Fruit fly (Drosophila melanogaster): ENCODE measurements around the gene CG14408.
A peak's percentile ranks its signal among the peaks of the same experiment; 100 is the strongest.

The CG14408 gene

DNA sequence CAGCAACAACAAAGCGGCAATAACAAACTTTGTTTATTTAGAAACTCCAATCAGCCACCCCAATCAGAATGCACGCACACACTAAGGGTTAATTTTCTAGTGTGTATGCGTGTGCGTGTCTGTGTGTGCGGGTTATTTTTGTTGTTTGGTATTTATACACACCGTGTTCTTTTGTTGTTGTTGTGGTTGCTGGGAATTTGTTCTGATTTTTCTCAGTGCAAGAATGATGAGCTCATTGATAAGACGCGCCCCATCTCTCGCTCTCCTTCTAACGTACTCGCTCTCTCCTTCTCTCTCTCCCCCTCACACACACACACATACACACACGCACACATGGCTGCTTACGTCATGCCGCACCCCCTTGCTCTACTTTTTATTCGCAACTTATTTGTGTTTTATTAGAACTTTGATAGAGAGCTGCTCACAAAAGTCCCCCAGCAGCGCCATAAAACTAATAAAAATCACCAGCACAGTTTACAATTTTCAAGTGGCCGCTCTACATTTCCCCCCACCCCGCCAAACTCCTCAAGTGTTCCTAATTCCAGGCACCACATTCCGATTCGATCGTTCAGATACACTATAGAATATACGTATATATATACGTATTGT is 8.0 kb upstream of the CG14408 start (continued):
- TF ChIP-seq CG12104 (GFP tag; optimal IDR thresholded peaks at IDR 0.05) (no peak), Rx (GFP tag; IDR thresholded peaks at IDR 0.05) (no peak), lilli (GFP tag; optimal IDR thresholded peaks at IDR 0.05) (peak; percentile 59), CG11504 (tag; optimal IDR thresholded peaks at IDR 0.05) (peak; percentile 13), H15 (GFP tag; IDR thresholded peaks at IDR 0.05) (no peak), gce (GFP tag; IDR thresholded peaks at IDR 0.05) (no peak), CG17385 (GFP tag; optimal IDR thresholded peaks at IDR 0.05) (peak; percentile 42), crol (GFP tag; IDR thresholded peaks at IDR 0.05) (peak; percentile 89), maf-S (GFP tag; optimal IDR thresholded peaks at IDR 0.05) (peak; percentile 30), CG32767 (GFP tag; IDR thresholded peaks at IDR 0.05) (peak; percentile 48; the same call in 1 of the 2 replicates), ham (GFP tag; IDR thresholded peaks at IDR 0.05) (peak; percentile 27; the same call in 1 of the 2 replicates), gro (GFP tag; optimal IDR thresholded peaks at IDR 0.05) (peak; percentile 18), CG11456 (GFP tag; IDR thresholded peaks at IDR 0.05) (peak; percentile 62; the same call in 1 of the 3 replicates), CG9817 (tag; optimal IDR thresholded peaks at IDR 0.05) (peak; percentile 32), CG4424 (GFP tag; optimal IDR thresholded peaks at IDR 0.05) (no peak), psq (GFP tag; optimal IDR thresholded peaks at IDR 0.05) (no peak), CG8290 (GFP tag; optimal IDR thresholded peaks at IDR 0.05) (no peak), CG8290 (tag; optimal IDR thresholded peaks at IDR 0.05) (peak in 1 of 2 experiments; percentile 76), slp2 (GFP tag; optimal IDR thresholded peaks at IDR 0.05) (no peak), exex (tag; optimal IDR thresholded peaks at IDR 0.05) (peak; percentile 52), CG18619 (GFP tag; optimal IDR thresholded peaks at IDR 0.05) (no peak), cad (GFP tag; optimal IDR thresholded peaks at IDR 0.05) (no peak), CG2199 (GFP tag; IDR thresholded peaks at IDR 0.05) (no peak), CG7745 (tag; optimal IDR thresholded peaks at IDR 0.05) (no peak), CG18262 (tag; optimal IDR thresholded peaks at IDR 0.05) (no peak), br (optimal IDR thresholded peaks at IDR 0.05) (no peak), oc (tag; optimal IDR thresholded peaks at IDR 0.05) (peak; percentile 26), NC2α (GFP tag; optimal IDR thresholded peaks at IDR 0.05) (no peak), ro (GFP tag; IDR thresholded peaks at IDR 0.05) (no peak), CG15073 (GFP tag; optimal IDR thresholded peaks at IDR 0.05) (no peak), CG11247 (GFP tag; IDR thresholded peaks at IDR 0.05) (peak; percentile 36; the same call in 1 of the 2 replicates), CG4820 (GFP tag; optimal IDR thresholded peaks at IDR 0.05) (peak; percentile 3), Sox100B (GFP tag; optimal IDR thresholded peaks at IDR 0.05) (no peak), Med (GFP tag) (peak; percentile 93), CG1647 (GFP tag; optimal IDR thresholded peaks at IDR 0.05) (peak; percentile 7), CG4730 (GFP tag; IDR thresholded peaks at IDR 0.05) (peak; percentile 12; the same call in 1 of the 2 replicates), CG12071 (GFP tag; optimal IDR thresholded peaks at IDR 0.05) (peak; percentile 2), CG11560 (tag; IDR thresholded peaks at IDR 0.05) (no peak), cwo (GFP tag; optimal IDR thresholded peaks at IDR 0.05) (peak; percentile 47), GATAe (GFP tag; conservative IDR thresholded peaks at IDR 0.05) (no peak), jing (GFP tag; optimal IDR thresholded peaks at IDR 0.05) (no peak), D19B (GFP tag; optimal IDR thresholded peaks at IDR 0.05) (peak; percentile 31), mld (GFP tag; IDR thresholded peaks at IDR 0.05; ENCODE audit: partially characterized antibody) (no peak), Doc2 (GFP tag; IDR thresholded peaks at IDR 0.05) (no peak), CG3838 (GFP tag; optimal IDR thresholded peaks at IDR 0.05) (no peak), emc (GFP tag; optimal IDR thresholded peaks at IDR 0.05) (peak; percentile 33), D19A (tag; optimal IDR thresholded peaks at IDR 0.05) (no peak), CG9932 (GFP tag; IDR thresholded peaks at IDR 0.05) (peak; percentile 71), H2.0 (GFP tag; IDR thresholded peaks at IDR 0.05) (peak; percentile 29; the same call in 1 of the 2 replicates), ci (GFP tag; IDR thresholded peaks at IDR 0.05) (peak; percentile 67; the same call in 2 of the 3 replicates), CG15514 (GFP tag; optimal IDR thresholded peaks at IDR 0.05) (no peak), Side (GFP tag; optimal IDR thresholded peaks at IDR 0.05) (peak; percentile 40)

Measured in whole organism, embryonic.